Fruit fly (Drosophila melanogaster) Kc167 (cell line): ENCODE measurements around the gene CG34289.

Source experiments
- Myc ChIP-seq: fragments of >200 bp; optimal IDR thresholded peaks from 2 replicates; lab custom pipeline; 2017; ENCODE audit warnings: missing external identifiers
- Sin3A ChIP-seq: fragments of >200 bp; optimal IDR thresholded peaks from 2 replicates; lab custom pipeline; 2018; ENCODE audit warnings: missing external identifiers
- h ChIP-seq: fragments of >200 bp; optimal IDR thresholded peaks from 3 replicates; lab custom pipeline; 2018; ENCODE audit warnings: missing external identifiers
- insv ChIP-seq: fragments of >200 bp; optimal IDR thresholded peaks from 3 replicates; lab custom pipeline; 2018; ENCODE audit warnings: missing external identifiers
- psq ChIP-seq: fragments of >200 bp; optimal IDR thresholded peaks from 2 replicates; lab custom pipeline; 2017; ENCODE audit warnings: missing external identifiers
- ttk ChIP-seq: sonication (Bioruptor generic); optimal IDR thresholded peaks from 2 replicates; lab custom pipeline; 2017; ENCODE audit warnings: missing external identifiers

The CG34289 gene

DNA sequence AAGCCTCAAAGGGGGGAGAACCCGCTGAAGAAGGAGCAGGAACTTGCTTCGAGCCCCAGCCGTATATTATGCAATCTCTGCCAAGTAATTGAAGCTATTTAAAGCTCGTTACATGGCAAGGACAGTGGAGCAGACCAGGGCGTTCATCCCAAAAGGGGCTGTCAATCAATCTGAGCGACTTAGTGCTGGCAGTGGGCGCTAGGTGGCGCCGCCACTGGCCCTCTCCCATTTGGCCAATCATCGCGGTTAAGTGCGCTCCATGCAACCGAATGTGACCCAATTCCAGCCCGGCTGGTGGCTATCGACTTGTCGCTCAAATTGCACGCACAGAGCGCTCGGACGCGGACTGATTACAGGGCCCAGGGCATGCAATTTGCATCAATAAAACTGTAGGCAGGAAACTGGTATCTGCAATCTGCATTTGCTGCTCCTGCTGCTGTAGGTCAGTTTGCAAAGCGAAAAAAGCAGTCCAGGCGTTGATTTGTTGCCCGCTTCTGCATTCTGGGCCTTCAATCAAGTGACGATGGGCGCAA is 2.2 kb upstream of the CG34289 start:
- TF ChIP-seq Myc (no peak), psq (lab: Kevin White, UChicago) (no peak), Sin3A (lab: Kevin White, UChicago) (no peak), h (no peak), insv (lab: Kevin White, UChicago) (no peak), ttk (lab: Kevin White, UChicago) (no peak)

DNA sequence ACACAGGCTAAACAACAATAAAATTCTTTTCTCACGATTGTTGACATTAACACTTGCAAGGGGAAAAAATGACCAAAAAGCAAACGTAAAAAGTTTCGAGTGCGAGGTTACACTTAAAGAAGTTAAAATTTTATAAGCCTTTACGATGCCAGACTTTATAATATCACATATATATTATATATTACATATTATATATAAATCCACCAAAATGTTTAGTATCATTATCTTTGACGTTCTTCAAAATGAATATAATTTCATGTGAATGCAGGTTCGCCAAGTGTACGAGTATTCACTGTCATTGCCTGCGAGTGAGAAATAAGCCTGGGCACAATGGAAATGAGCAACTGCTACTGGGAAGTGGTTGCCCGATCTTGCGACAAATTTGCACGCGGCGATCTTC is 1.0 kb upstream of the CG34289 start:
- no peak for TF ChIP-seq Sin3A (lab: Kevin White, UChicago)
- TF ChIP-seq ttk (lab: Kevin White, UChicago) = no peak
- TF ChIP-seq h = no peak
- no peak for TF ChIP-seq insv (lab: Kevin White, UChicago)
- TF ChIP-seq psq (lab: Kevin White, UChicago) = no peak
- TF ChIP-seq Myc = no peak

DNA sequence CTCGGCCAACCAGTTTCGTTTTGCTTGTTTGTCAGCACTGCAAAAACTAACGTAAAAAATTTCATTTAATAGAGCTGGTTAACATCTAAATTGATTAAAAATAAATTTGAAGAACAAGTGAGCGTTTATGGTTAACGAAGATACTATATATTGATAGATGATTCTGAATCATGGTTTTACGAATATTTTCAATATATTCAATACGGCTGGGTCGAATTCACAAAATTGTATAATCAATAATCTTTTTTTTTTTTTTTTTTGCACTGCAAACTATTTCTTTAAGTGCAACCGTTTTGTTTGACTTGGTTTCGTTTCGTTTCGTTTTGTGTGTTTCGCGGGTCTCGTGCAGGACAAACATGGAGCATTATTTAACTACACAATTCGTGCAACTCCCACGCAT is 2.5 kb downstream of the CG34289 start:
- TF ChIP-seq h = no peak

DNA sequence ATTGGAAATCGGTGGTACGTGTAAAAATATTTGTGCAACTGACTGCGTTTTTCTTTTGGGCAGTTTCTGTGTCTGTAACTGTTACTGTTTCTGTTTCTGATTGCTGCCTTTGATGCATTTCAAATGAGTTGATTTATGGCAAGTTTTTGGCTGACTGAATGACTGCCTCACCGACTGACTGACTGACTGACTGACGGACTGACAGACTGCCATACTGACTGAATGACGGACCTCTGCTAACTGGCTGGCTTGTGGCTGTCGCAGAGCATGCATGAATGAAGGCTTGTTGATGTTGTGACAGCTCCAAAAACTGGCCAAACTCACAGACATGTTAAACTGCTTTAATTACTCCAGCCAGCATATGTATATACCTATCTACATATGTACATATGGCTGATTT is 3.8 kb downstream of the CG34289 start:
- no peak for TF ChIP-seq ttk (lab: Kevin White, UChicago)
- TF ChIP-seq h = no peak
- no peak for TF ChIP-seq Myc
- TF ChIP-seq Sin3A (lab: Kevin White, UChicago) = no peak
- TF ChIP-seq psq (lab: Kevin White, UChicago) = no peak
- no peak for TF ChIP-seq insv (lab: Kevin White, UChicago)

DNA sequence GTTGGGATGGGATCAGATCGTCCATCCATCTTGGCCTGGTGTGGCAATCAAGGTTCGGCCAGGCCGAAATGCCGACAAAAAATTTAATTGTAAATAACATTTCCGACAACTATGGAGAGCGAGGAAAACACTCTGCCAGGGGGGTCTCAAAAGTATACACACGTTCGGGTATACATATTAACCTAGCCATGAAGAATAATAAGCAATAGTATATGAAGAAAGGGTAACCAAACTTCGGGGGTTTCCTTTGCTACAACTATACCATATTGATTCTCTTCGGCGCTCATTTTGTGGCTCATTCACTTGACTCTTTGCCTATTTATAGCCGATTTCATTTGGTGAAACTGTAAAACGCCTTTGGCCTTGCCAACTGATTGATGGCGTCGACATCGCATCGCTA is 10.0 kb downstream of the CG34289 start:
- TF ChIP-seq psq (lab: Kevin White, UChicago) = no peak
- TF ChIP-seq h = no peak
- no peak for TF ChIP-seq ttk (lab: Kevin White, UChicago)
- TF ChIP-seq insv (lab: Kevin White, UChicago) = no peak
- no peak for TF ChIP-seq Sin3A (lab: Kevin White, UChicago)
- TF ChIP-seq Myc = no peak

dm6 chr3R:23496488-23496887 is 10.8 kb downstream of the CG34289 start:
- no peak for TF ChIP-seq ttk (lab: Kevin White, UChicago)
- no peak for TF ChIP-seq Sin3A (lab: Kevin White, UChicago)
- no peak for TF ChIP-seq insv (lab: Kevin White, UChicago)
- no peak for TF ChIP-seq psq (lab: Kevin White, UChicago)
- no peak for TF ChIP-seq Myc
- no peak for TF ChIP-seq h

DNA sequence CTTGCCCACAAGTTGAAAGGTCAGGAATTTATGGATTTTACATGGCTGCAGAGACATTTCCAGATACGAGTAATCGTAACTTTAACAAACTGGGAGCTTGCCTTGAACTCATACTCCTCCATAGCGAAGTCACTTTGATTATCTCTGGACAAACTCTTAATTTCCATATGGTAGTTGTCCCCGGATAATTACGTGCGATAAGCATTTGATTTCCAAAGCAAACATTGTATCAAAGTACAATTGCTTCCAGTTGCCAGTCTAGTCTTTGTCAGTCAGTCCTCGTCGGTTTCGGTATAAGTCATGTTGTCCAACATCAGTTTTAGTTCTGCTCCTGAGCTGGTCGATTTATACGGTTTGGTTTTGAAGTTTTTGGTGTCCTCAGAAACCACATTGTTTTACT is 20.1 kb downstream of the CG34289 start, which contains the start of gene Ir94h:
TSS of gene Ir94h (plus strand) at position 301 of the 400 bp plus-strand sequence.
- TF ChIP-seq psq (lab: Kevin White, UChicago) (no peak), Sin3A (lab: Kevin White, UChicago) (no peak), ttk (lab: Kevin White, UChicago) (no peak), insv (lab: Kevin White, UChicago) (no peak), h (no peak), Myc (no peak)

DNA sequence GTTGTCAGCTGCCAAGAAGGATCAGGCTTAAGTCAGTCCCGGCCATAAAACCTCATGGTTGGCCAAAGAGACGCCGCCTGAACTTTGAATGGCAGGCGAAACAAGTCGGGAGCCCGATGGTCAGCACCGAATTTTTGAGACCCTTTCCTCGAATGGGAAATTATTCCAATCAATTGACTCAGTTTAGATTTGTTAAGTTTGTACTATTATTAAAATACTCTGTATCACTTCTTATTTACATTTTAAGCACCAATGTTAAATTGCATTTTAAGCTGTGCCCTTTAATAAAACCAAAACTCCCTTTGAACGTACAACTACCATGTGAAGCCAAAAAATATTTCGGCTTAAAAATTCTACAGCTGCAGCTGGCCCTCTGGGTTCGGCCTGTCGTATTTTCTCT is 20.5 kb downstream of the CG34289 start:
- TF ChIP-seq Sin3A (lab: Kevin White, UChicago) (no peak), ttk (lab: Kevin White, UChicago) (no peak), psq (lab: Kevin White, UChicago) (no peak), insv (lab: Kevin White, UChicago) (no peak), h (no peak), Myc (no peak)

DNA sequence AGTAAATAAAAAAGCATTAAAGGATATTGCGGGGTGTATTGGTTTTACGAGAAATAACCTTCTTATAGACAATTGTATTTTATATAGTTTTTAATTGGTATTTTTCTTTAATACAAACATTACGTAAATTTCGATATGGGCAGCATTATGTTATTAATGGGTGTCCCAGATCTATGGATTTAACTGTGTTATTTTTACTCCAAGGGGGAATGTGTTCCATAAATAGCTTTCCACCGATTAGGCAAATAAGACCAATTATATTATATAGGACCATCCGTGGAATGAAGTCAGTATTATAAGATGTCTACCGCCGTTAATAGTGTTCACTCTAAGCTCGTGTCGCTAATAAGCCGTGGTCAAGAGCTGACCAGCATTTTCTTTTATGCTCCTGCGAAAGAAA is 23.7 kb downstream of the CG34289 start, which contains the start of gene Ir94g:
TSS of gene Ir94g (plus strand) at position 301 of the 400 bp plus-strand sequence.
- TF ChIP-seq Sin3A (lab: Kevin White, UChicago) = no peak
- no peak for TF ChIP-seq ttk (lab: Kevin White, UChicago)
- no peak for TF ChIP-seq h
- no peak for TF ChIP-seq insv (lab: Kevin White, UChicago)
- no peak for TF ChIP-seq Myc
- no peak for TF ChIP-seq psq (lab: Kevin White, UChicago)

dm6 chr3R:23481249-23481915 is 25.9 kb downstream of the CG34289 start, which contains the start of gene Ir94f:
Gene Ir94f, plus strand, starts transcription at chr3R:23481865.
- no peak for TF ChIP-seq Sin3A (lab: Kevin White, UChicago)
- no peak for TF ChIP-seq insv (lab: Kevin White, UChicago)

- TF ChIP-seq Sin3A (lab: Kevin White, UChicago) (no peak), Myc (no peak), h (no peak), ttk (lab: Kevin White, UChicago) (no peak), insv (lab: Kevin White, UChicago) (no peak), psq (lab: Kevin White, UChicago) (no peak)
Measured at dm6 chr3R:23476085-23476484, 31.2 kb downstream of the CG34289 start.

DNA sequence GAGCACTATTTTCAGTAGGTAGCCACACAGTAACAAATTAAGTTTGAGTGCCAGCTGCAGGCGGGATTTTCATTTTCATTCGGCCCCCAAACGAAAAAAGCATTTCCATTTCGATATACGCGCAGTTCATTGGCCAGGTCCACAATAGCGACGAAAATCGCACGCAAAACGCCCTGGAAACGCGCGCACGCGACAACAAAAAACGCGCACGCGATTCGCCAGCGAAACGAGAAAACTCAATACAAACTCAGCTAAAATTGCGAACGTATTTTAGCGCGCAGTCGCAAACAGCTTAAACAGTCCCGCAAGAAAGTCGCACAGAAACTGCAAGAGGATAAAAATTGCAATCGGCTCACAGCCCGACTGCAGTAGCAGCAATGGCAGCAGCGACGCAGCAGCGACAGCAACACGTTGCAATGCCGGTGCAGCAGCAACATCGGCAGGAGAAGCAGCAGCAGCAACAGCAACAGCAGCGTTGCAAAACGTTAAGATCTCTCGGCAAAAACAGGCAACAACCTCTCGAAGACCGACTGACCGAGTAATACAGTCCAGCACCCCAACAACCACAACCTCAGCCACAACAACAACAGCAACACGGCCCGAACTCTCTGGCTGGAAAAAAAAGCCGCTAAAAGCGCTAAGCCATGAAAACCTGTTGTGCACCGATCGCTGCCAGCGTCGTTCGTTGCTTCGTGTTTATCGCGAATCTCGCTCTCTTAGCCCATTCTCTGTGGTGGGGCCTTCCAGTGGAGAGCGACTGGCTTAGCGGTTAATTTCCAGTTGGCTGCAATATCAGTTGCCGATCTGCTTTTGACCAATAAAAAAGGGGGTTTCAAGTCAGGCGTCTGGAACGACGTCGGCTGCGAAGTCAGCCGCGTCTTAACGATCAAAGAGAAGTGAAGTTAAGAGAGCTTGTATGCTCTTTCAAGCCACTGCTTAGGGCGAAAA is 35.0 kb downstream of the CG34289 start, which contains the start of gene CG4374:
TSS of gene CG4374 (minus strand) at position 268 of the 948 bp plus-strand sequence.
- no peak for TF ChIP-seq Sin3A (lab: Kevin White, UChicago)
